Fruit fly (Drosophila melanogaster): ENCODE results near the gene dnc.
A peak's percentile ranks its signal among the peaks of the same experiment; 100 is the strongest.

- TF ChIP-seq CG7101 (tag; optimal IDR thresholded peaks at IDR 0.05) (peak; percentile 76), CG33017 (tag; optimal IDR thresholded peaks at IDR 0.05) (peak; percentile 70)
Observed at dm6 chrX:3310827-3311226, 134.6 kb downstream of the dnc start.

Data from whole organism, adult.